Worm (Caenorhabditis elegans) whole organism, L4/young adult: ENCODE data around the gene F47E1.20.

Source experiments
- W03F9.2 ChIP-seq: fragments of 150-350 bp; optimal IDR thresholded peaks from 2 replicates; lab custom pipeline; 2014; ENCODE audit warnings: missing biosample characterization, missing genetic modification characterization
- him-1 ChIP-seq: sonication (generic microtip); optimal IDR thresholded peaks from 2 replicates; lab custom pipeline; 2016; ENCODE audit warnings: missing genotype, missing genetic modification reagents, missing genetic modification characterization, missing compliant biosample characterization

- TF ChIP-seq him-1 (no peak), W03F9.2 (no peak)
Measured at ce11 chrX:9103584-9103983, 54.8 kb downstream of the F47E1.20 start.
